Worm (Caenorhabditis elegans) whole organism, L1 larva: Measurements from ENCODE around the gene kin-24.
A peak's percentile ranks its signal among the peaks of the same experiment; 100 is the strongest.

Experiments
- C04F5.9 ChIP-seq: sonication (generic microtip); optimal IDR thresholded peaks from 2 replicates; lab custom pipeline; 2016; ENCODE audit warnings: missing genetic modification characterization, missing compliant biosample characterization
- C16A3.4 ChIP-seq: fragments of 150-350 bp; optimal IDR thresholded peaks from 2 replicates; lab custom pipeline; 2014; ENCODE audit warnings: missing biosample characterization, missing genetic modification characterization
- aha-1 ChIP-seq: fragments of 150-350 bp; optimal IDR thresholded peaks from 2 replicates; lab custom pipeline; 2014; ENCODE audit warnings: missing biosample characterization, missing genetic modification characterization
- aly-2 ChIP-seq: fragments of 150-350 bp; optimal IDR thresholded peaks from 2 replicates; lab custom pipeline; 2014; ENCODE audit warnings: missing biosample characterization, missing genetic modification characterization
- blmp-1 ChIP-seq: fragments of 150-350 bp; optimal IDR thresholded peaks from 2 replicates; lab custom pipeline; 2014; ENCODE audit warnings: missing biosample characterization, missing genetic modification characterization
- ceh-63 ChIP-seq: fragments of 200-800 bp; sonication (Bioruptor generic); optimal IDR thresholded peaks from 2 replicates; lab custom pipeline; 2018; ENCODE audit warnings: mild to moderate bottlenecking, missing genetic modification characterization, missing compliant biosample characterization
- ceh-82 ChIP-seq, 3 experiments: fragments of 150-350 bp in 1 of 3; sonication (generic microtip) in 2 of 3; optimal IDR thresholded peaks; 2 replicates each; lab custom pipeline; 2014 to 2017; ENCODE audit warnings: missing biosample characterization in 3 of 3, missing genetic modification characterization in 3 of 3
- ceh-88 ChIP-seq: fragments of 200-800 bp; sonication (Bioruptor generic); IDR thresholded peaks from 2 replicates; pipeline ENCODE4 v1.3.6; 2022; ENCODE audit warnings: missing genetic modification characterization, missing compliant biosample characterization
- ces-1 ChIP-seq: fragments of 150-350 bp; optimal IDR thresholded peaks from 2 replicates; lab custom pipeline; 2014; ENCODE audit warnings: missing biosample characterization, missing genetic modification reagents, missing genetic modification characterization
- dsc-1 ChIP-seq: sonication (generic microtip); optimal IDR thresholded peaks from 2 replicates; lab custom pipeline; 2016; ENCODE audit warnings: mild to moderate bottlenecking, missing genetic modification characterization, missing compliant biosample characterization
- efl-3 ChIP-seq: fragments of 200-800 bp; sonication (Bioruptor generic); optimal IDR thresholded peaks from 2 replicates; lab custom pipeline; 2018; ENCODE audit warnings: mild to moderate bottlenecking, missing genetic modification characterization, missing compliant biosample characterization
- egl-27 ChIP-seq, 2 experiments: fragments of 150-350 bp in 1 of 2; sonication (generic microtip); optimal IDR thresholded peaks; 3 replicates each; lab custom pipeline; 2017 to 2018; ENCODE audit warnings: missing biosample characterization in 2 of 2, missing genetic modification characterization in 2 of 2, missing genetic modification reagents in 2 of 2
- elt-2 ChIP-seq: sonication (generic microtip); optimal IDR thresholded peaks from 2 replicates; lab custom pipeline; 2016; ENCODE audit warnings: missing genetic modification characterization, mild to moderate bottlenecking, inconsistent platforms, missing compliant biosample characterization, missing genetic modification reagents
- elt-3 ChIP-seq, 6 experiments: fragments of 150-350 bp in 1 of 6; sonication (generic microtip); optimal IDR thresholded peaks; 2 replicates each; lab custom pipeline; 2017 to 2018; ENCODE audit warnings: missing biosample characterization in 6 of 6, missing genetic modification characterization in 6 of 6, inconsistent platforms in 1 of 6
- fkh-10 ChIP-seq: sonication (generic microtip); optimal IDR thresholded peaks from 2 replicates; lab custom pipeline; 2017; ENCODE audit warnings: missing biosample characterization, missing genetic modification reagents, missing genetic modification characterization
- fos-1 ChIP-seq: fragments of 150-350 bp; optimal IDR thresholded peaks from 2 replicates; lab custom pipeline; 2014; ENCODE audit warnings: missing biosample characterization, missing genetic modification characterization
- grh-1 ChIP-seq: fragments of 200-800 bp; sonication (Bioruptor generic); IDR thresholded peaks from 2 replicates; pipeline ENCODE4 v1.3.6; 2022; ENCODE audit warnings: missing genetic modification reagents, missing genetic modification characterization, missing compliant biosample characterization
- hlh-17 ChIP-seq: fragments of 200-800 bp; sonication (Bioruptor generic); optimal IDR thresholded peaks from 2 replicates; lab custom pipeline; 2018; ENCODE audit warnings: missing genetic modification characterization, mild to moderate bottlenecking, missing compliant biosample characterization, moderate library complexity, borderline replicate concordance
- isw-1 ChIP-seq: fragments of 200-800 bp; sonication (Bioruptor generic); IDR thresholded peaks from 2 replicates; pipeline ENCODE4 v1.3.6; 2022; ENCODE audit warnings: missing genetic modification characterization, missing compliant biosample characterization
- lin-13 ChIP-seq: fragments of 150-350 bp; optimal IDR thresholded peaks from 2 replicates; lab custom pipeline; 2014; ENCODE audit warnings: missing biosample characterization, missing genetic modification reagents, missing genetic modification characterization
- lin-14 ChIP-seq: fragments of 200-800 bp; sonication (Bioruptor generic); optimal IDR thresholded peaks from 2 replicates; lab custom pipeline; 2018; ENCODE audit warnings: mild to moderate bottlenecking, missing genetic modification characterization, moderate library complexity, missing compliant biosample characterization
- lin-15B ChIP-seq: fragments of 150-350 bp; sonication (generic microtip); optimal IDR thresholded peaks from 3 replicates; lab custom pipeline; 2014; ENCODE audit warnings: missing biosample characterization, missing genetic modification characterization
- lin-35 ChIP-seq, 2 experiments: fragments of 150-350 bp; optimal IDR thresholded peaks; 2 replicates each; lab custom pipeline; 2014; ENCODE audit warnings: missing biosample characterization in 2 of 2, missing genetic modification characterization in 2 of 2, missing genetic modification reagents in 2 of 2
- lsy-2 ChIP-seq, 2 experiments: fragments of 150-350 bp; optimal IDR thresholded peaks; 2 replicates each; lab custom pipeline; 2014; ENCODE audit warnings: missing biosample characterization in 2 of 2, missing genetic modification characterization in 2 of 2
- mdl-1 ChIP-seq, 2 experiments: fragments of 150-350 bp; optimal IDR thresholded peaks; 2 replicates each; lab custom pipeline; 2014 to 2017; ENCODE audit warnings: missing biosample characterization in 2 of 2, missing genetic modification characterization in 2 of 2, inconsistent platforms in 1 of 2
- mef-2 ChIP-seq: fragments of 150-350 bp; optimal IDR thresholded peaks from 2 replicates; lab custom pipeline; 2014; ENCODE audit warnings: missing biosample characterization, missing genetic modification characterization
- mep-1 ChIP-seq: fragments of 150-350 bp; optimal IDR thresholded peaks from 2 replicates; lab custom pipeline; 2014; ENCODE audit warnings: missing biosample characterization, missing genetic modification characterization
- nhr-11 ChIP-seq: fragments of 150-350 bp; optimal IDR thresholded peaks from 2 replicates; lab custom pipeline; 2014; ENCODE audit warnings: missing biosample characterization, missing genetic modification characterization
- nhr-12 ChIP-seq: sonication (generic microtip); optimal IDR thresholded peaks from 2 replicates; lab custom pipeline; 2017; ENCODE audit warnings: missing biosample characterization, missing genetic modification characterization
- nhr-19 ChIP-seq: fragments of 200-800 bp; sonication (Bioruptor generic); conservative IDR thresholded peaks from 2 replicates; pipeline ENCODE4 v1.3.6; 2022; ENCODE audit warnings: missing genetic modification characterization, missing compliant biosample characterization
- nhr-20 ChIP-seq: sonication (generic microtip); optimal IDR thresholded peaks from 2 replicates; lab custom pipeline; 2016; ENCODE audit warnings: mild to moderate bottlenecking, missing genetic modification characterization, missing compliant biosample characterization
- nhr-237 ChIP-seq: fragments of 150-350 bp; optimal IDR thresholded peaks from 2 replicates; lab custom pipeline; 2014; ENCODE audit warnings: missing biosample characterization, missing genetic modification characterization
- nhr-47 ChIP-seq: sonication (generic microtip); optimal IDR thresholded peaks from 2 replicates; lab custom pipeline; 2016; ENCODE audit warnings: mild to moderate bottlenecking, missing genetic modification characterization, moderate library complexity, missing compliant biosample characterization
- nhr-71 ChIP-seq: sonication (generic microtip); optimal IDR thresholded peaks from 2 replicates; lab custom pipeline; 2016; ENCODE audit warnings: mild to moderate bottlenecking, missing genetic modification characterization, moderate library complexity, missing compliant biosample characterization
- nhr-77 ChIP-seq: fragments of 150-350 bp; optimal IDR thresholded peaks from 2 replicates; lab custom pipeline; 2014; ENCODE audit warnings: missing biosample characterization, missing genetic modification characterization
- nhr-84 ChIP-seq: sonication (generic microtip); optimal IDR thresholded peaks from 2 replicates; lab custom pipeline; 2017; ENCODE audit warnings: missing biosample characterization, missing genetic modification characterization
- pag-3 ChIP-seq: sonication (generic microtip); optimal IDR thresholded peaks from 2 replicates; lab custom pipeline; 2017; ENCODE audit warnings: missing genetic modification characterization, mild to moderate bottlenecking, missing compliant biosample characterization, antibody characterized with exemption, borderline replicate concordance; ENCODE audit not compliant: insufficient read depth
- pax-3 ChIP-seq: fragments of 200-800 bp; sonication (Bioruptor generic); optimal IDR thresholded peaks from 2 replicates; lab custom pipeline; 2018; ENCODE audit warnings: mild to moderate bottlenecking, missing genetic modification characterization, moderate library complexity, missing compliant biosample characterization
- pqm-1 ChIP-seq: sonication (generic microtip); optimal IDR thresholded peaks from 3 replicates; lab custom pipeline; 2017; ENCODE audit warnings: missing biosample characterization, missing genetic modification characterization
- rnt-1 ChIP-seq: sonication (generic microtip); optimal IDR thresholded peaks from 2 replicates; lab custom pipeline; 2016; ENCODE audit warnings: mild to moderate bottlenecking, missing genetic modification characterization, moderate library complexity, missing compliant biosample characterization
- tlp-1 ChIP-seq: fragments of 150-350 bp; optimal IDR thresholded peaks from 2 replicates; lab custom pipeline; 2014; ENCODE audit warnings: missing biosample characterization, missing genetic modification characterization
- unc-30 ChIP-seq: sonication (generic microtip); optimal IDR thresholded peaks from 2 replicates; lab custom pipeline; 2017; ENCODE audit warnings: missing biosample characterization, missing genetic modification characterization
- unc-86 ChIP-seq: sonication (generic microtip); optimal IDR thresholded peaks from 2 replicates; lab custom pipeline; 2016; ENCODE audit warnings: missing genetic modification characterization, missing compliant biosample characterization
- vab-15 ChIP-seq: sonication (generic microtip); optimal IDR thresholded peaks from 2 replicates; lab custom pipeline; 2017; ENCODE audit warnings: missing genotype, mild to moderate bottlenecking, missing genetic modification characterization, missing compliant biosample characterization
- xbp-1 ChIP-seq: sonication (generic microtip); optimal IDR thresholded peaks from 2 replicates; lab custom pipeline; 2016; ENCODE audit warnings: missing genetic modification characterization, missing compliant biosample characterization
- zag-1 ChIP-seq: fragments of 150-350 bp; optimal IDR thresholded peaks from 2 replicates; lab custom pipeline; 2014; ENCODE audit warnings: missing biosample characterization, missing genetic modification characterization
- ztf-11 ChIP-seq, 2 experiments: sonication (generic microtip); optimal IDR thresholded peaks; 2 replicates each; lab custom pipeline; 2016 to 2017; ENCODE audit warnings: missing genetic modification characterization in 2 of 2, missing biosample characterization in 1 of 2, missing compliant biosample characterization in 1 of 2
- ztf-4 ChIP-seq: fragments of 150-350 bp; optimal IDR thresholded peaks from 2 replicates; lab custom pipeline; 2014; ENCODE audit warnings: missing biosample characterization, missing genetic modification characterization

kin-24 gene

ce11 chrIV:9803544-9803943 lies 37.3 kb downstream of the kin-24 start (continued):
- peak; percentile 50 to 65 for TF ChIP-seq lsy-2 (tag; optimal IDR thresholded peaks at IDR 0.05; lab: Kevin White, UChicago)
- TF ChIP-seq zag-1 (tag; lab: Kevin White, UChicago) = no peak
- TF ChIP-seq fos-1 (tag; lab: Kevin White, UChicago) = peak; percentile 64
- no peak for TF ChIP-seq ceh-88
- TF ChIP-seq grh-1 (GFP tag; lab: Robert Waterston, UW) = peak; percentile 33; the same call in 1 of the 2 replicates
- TF ChIP-seq egl-27 (tag; optimal IDR thresholded peaks at IDR 0.05; lab: Kevin White, UChicago) = no peak
- no peak for TF ChIP-seq nhr-11 (tag; lab: Kevin White, UChicago)
- no peak for TF ChIP-seq C04F5.9
- TF ChIP-seq elt-3 (tag; optimal IDR thresholded peaks at IDR 0.05; lab: Kevin White, UChicago) = peak in 3 of 6 experiments; percentile 5 to 56 (median 33)
- TF ChIP-seq mef-2 (tag; lab: Kevin White, UChicago) = no peak
- peak; percentile 15 for TF ChIP-seq lin-13
- TF ChIP-seq nhr-19 (GFP tag; lab: Robert Waterston, UW) = peak; percentile 67
- peak in 1 of 2 experiments; percentile 70 for TF ChIP-seq lin-35 (GFP tag; optimal IDR thresholded peaks at IDR 0.05; lab: Kevin White, UChicago)
- peak; percentile 2 for TF ChIP-seq nhr-237 (tag; lab: Kevin White, UChicago)
- TF ChIP-seq fkh-10 (GFP tag; lab: Kevin White, UChicago) = no peak
- no peak for TF ChIP-seq pax-3
- TF ChIP-seq C16A3.4 (tag; lab: Kevin White, UChicago) = no peak
- peak; percentile 82 for TF ChIP-seq nhr-71 (tag; lab: Kevin White, UChicago)
- no peak for TF ChIP-seq lin-15B
- TF ChIP-seq hlh-17 = no peak
- TF ChIP-seq nhr-20 (tag; lab: Kevin White, UChicago) = peak; percentile 90
- TF ChIP-seq dsc-1 (tag; lab: Kevin White, UChicago) = peak; percentile 29
- TF ChIP-seq nhr-47 (tag; lab: Kevin White, UChicago) = peak; percentile 30
- peak in 1 of 3 experiments; percentile 18 for TF ChIP-seq ceh-82 (tag; optimal IDR thresholded peaks at IDR 0.05; lab: Kevin White, UChicago)

- TF ChIP-seq mep-1 (tag; lab: Kevin White, UChicago) = peak; percentile 3
- TF ChIP-seq elt-2 = peak; percentile 71
- no peak for TF ChIP-seq ceh-63 (GFP tag; lab: Kevin White, UChicago)
- peak; percentile 18 for TF ChIP-seq nhr-71 (tag; lab: Kevin White, UChicago)
- no peak for TF ChIP-seq xbp-1 (tag; lab: Kevin White, UChicago)
- TF ChIP-seq lin-35 (GFP tag; optimal IDR thresholded peaks at IDR 0.05; lab: Kevin White, UChicago) = peak in 1 of 2 experiments; percentile 3
- TF ChIP-seq vab-15 (tag; lab: Kevin White, UChicago) = no peak
- no peak for TF ChIP-seq nhr-77 (tag; lab: Kevin White, UChicago)
- TF ChIP-seq lsy-2 (tag; optimal IDR thresholded peaks at IDR 0.05; lab: Kevin White, UChicago) = peak in 1 of 2 experiments; percentile 44
- no peak for TF ChIP-seq unc-30 (tag; lab: Kevin White, UChicago)
- peak; percentile 1 for TF ChIP-seq nhr-20 (tag; lab: Kevin White, UChicago)
- peak; percentile 9 for TF ChIP-seq lin-14 (GFP tag; lab: Kevin White, UChicago)
- peak; percentile 65 for TF ChIP-seq blmp-1 (tag; lab: Kevin White, UChicago)
Measured at ce11 chrIV:9802711-9803110, 38.2 kb downstream of the kin-24 start, which contains the start of gene fat-3. TSS of gene fat-3 (plus strand) at chrIV:9803023.

DNA sequence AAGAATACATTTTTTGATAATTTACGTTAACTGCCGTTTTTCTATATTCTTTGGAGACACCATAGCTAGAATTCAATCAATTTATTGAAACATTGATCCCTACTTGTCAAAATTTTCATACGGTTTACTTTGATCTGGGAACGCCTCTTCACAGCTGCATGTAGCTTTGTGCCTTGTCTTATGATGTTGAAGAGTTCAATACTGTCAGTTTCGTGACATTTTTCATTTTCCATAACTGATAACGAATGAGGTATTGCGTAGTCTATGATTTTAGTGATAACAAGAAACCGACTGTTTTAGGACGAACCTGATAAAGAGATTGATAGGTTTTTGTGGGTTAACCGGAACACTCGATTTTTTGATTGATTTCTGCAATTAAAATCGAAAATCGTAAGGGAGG lies 39.5 kb downstream of the kin-24 start:
- no peak for TF ChIP-seq aha-1 (tag; lab: Kevin White, UChicago)
- TF ChIP-seq nhr-71 (tag; lab: Kevin White, UChicago) = peak; percentile 19
- TF ChIP-seq ces-1 (GFP tag; lab: Kevin White, UChicago) = no peak
- no peak for TF ChIP-seq nhr-12 (tag; lab: Kevin White, UChicago)
- TF ChIP-seq ceh-63 (GFP tag; lab: Kevin White, UChicago) = no peak
- TF ChIP-seq mdl-1 (tag; optimal IDR thresholded peaks at IDR 0.05; lab: Kevin White, UChicago) = no peak
- no peak for TF ChIP-seq aly-2 (tag; lab: Kevin White, UChicago)
- no peak for TF ChIP-seq vab-15 (tag; lab: Kevin White, UChicago)
- no peak for TF ChIP-seq lsy-2 (tag; optimal IDR thresholded peaks at IDR 0.05; lab: Kevin White, UChicago)
- no peak for TF ChIP-seq pag-3 (tag; lab: Kevin White, UChicago)
- peak; percentile 84 for TF ChIP-seq tlp-1 (tag; lab: Kevin White, UChicago)
- TF ChIP-seq ztf-11 (tag; optimal IDR thresholded peaks at IDR 0.05; lab: Kevin White, UChicago) = no peak
- TF ChIP-seq ztf-4 (tag; lab: Kevin White, UChicago) = no peak
- TF ChIP-seq rnt-1 = no peak
- no peak for TF ChIP-seq nhr-84 (tag; lab: Kevin White, UChicago)
- peak; percentile 33 for TF ChIP-seq lin-14 (GFP tag; lab: Kevin White, UChicago)
- TF ChIP-seq elt-3 (tag; optimal IDR thresholded peaks at IDR 0.05; lab: Kevin White, UChicago) = peak in 1 of 6 experiments; percentile 23
- no peak for TF ChIP-seq C16A3.4 (tag; lab: Kevin White, UChicago)
- no peak for TF ChIP-seq unc-86 (tag; lab: Kevin White, UChicago)
- TF ChIP-seq isw-1 (GFP tag; lab: Robert Waterston, UW) = no peak
- no peak for TF ChIP-seq efl-3 (GFP tag; lab: Kevin White, UChicago)
- no peak for TF ChIP-seq mef-2 (tag; lab: Kevin White, UChicago)
- no peak for TF ChIP-seq mep-1 (tag; lab: Kevin White, UChicago)
- peak; percentile 88 for TF ChIP-seq pqm-1 (tag; lab: Kevin White, UChicago)
- TF ChIP-seq ceh-88 = no peak
